Worm (Caenorhabditis elegans): ENCODE data around the gene T10C6.7.

DNA sequence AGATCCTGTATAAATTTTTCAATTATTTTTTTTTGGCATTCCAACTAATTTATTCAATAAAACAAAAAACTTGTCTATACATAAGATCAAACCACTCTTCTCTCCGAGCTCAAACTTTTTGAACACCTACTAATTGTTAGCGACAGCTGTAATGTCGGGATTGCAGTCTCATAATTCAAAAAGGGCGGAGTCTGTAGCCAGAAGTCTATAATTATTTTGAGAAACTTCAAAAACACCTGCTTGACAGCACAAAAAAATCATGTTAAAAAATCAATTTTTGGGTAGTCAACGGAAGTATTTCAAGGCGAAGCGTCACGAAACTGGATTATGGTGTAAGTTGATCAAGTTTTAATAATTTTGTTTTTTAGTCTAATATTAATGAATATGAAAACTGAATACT lies 11.5 kb downstream of the T10C6.7 start, which contains the start of gene srx-44:
- TF ChIP-seq ctbp-1 (GFP tag; IDR thresholded peaks at IDR 0.05): no peak
- TF ChIP-seq zfp-3 (GFP tag; conservative IDR thresholded peaks at IDR 0.05): no peak
- no peak for TF ChIP-seq nhr-41 (GFP tag; IDR thresholded peaks at IDR 0.05)
- TF ChIP-seq ceh-82 (tag; optimal IDR thresholded peaks at IDR 0.05): no peak

All from whole organism, L4 larva.